Fruit fly (Drosophila melanogaster) whole organism, embryonic: ENCODE results near the gene TbCMF46.
A peak's percentile ranks its signal among the peaks of the same experiment; 100 is the strongest.

Source experiments
- Antp ChIP-seq: fragments of 200-800 bp; sonication (Bioruptor generic); optimal IDR thresholded peaks from 3 replicates; lab custom pipeline; 2016; ENCODE audit warnings: missing biosample characterization, missing genetic modification characterization
- CG10979 ChIP-seq: fragments of 200-800 bp; sonication (Bioruptor generic); optimal IDR thresholded peaks from 2 replicates; lab custom pipeline; 2018; ENCODE audit warnings: missing biosample characterization, mild to moderate bottlenecking, missing genetic modification characterization, moderate library complexity
- CG11456 ChIP-seq: fragments of 200-800 bp; sonication (Bioruptor generic); IDR thresholded peaks from 3 replicates; pipeline ENCODE4 v1.3.6; 2022; ENCODE audit warnings: missing biosample characterization, missing genetic modification characterization
- CG14441 ChIP-seq: fragments of 200-800 bp; sonication (Bioruptor generic); IDR thresholded peaks from 2 replicates; pipeline ENCODE4 v1.3.6; 2022; ENCODE audit warnings: missing biosample characterization, missing genetic modification characterization
- CG17186 ChIP-seq: fragments of 200-800 bp; sonication (Bioruptor generic); optimal IDR thresholded peaks from 3 replicates; lab custom pipeline; 2017; ENCODE audit warnings: missing biosample characterization, missing genetic modification reagents, missing genetic modification characterization
- CG18764 ChIP-seq: fragments of 200-800 bp; sonication (Bioruptor generic); optimal IDR thresholded peaks from 3 replicates; lab custom pipeline; 2016; ENCODE audit warnings: missing biosample characterization, missing genetic modification characterization
- CG33557 ChIP-seq: fragments of 200-800 bp; sonication (Bioruptor generic); optimal IDR thresholded peaks from 2 replicates; lab custom pipeline; 2019; ENCODE audit warnings: missing biosample characterization, mild to moderate bottlenecking, missing genetic modification characterization, moderate library complexity
- CG3726 ChIP-seq: fragments of 200-800 bp; sonication (Bioruptor generic); IDR thresholded peaks from 3 replicates; pipeline ENCODE4, ENCODE4 v1.3.6; 2022; ENCODE audit warnings: missing biosample characterization, missing genetic modification characterization
- CG3847 ChIP-seq: fragments of 200-800 bp; sonication (Bioruptor generic); IDR thresholded peaks from 2 replicates; pipeline ENCODE4 v1.3.6; 2022; ENCODE audit warnings: missing biosample characterization, missing genetic modification characterization
- CG6683 ChIP-seq: fragments of 200-800 bp; sonication (Bioruptor generic); optimal IDR thresholded peaks from 2 replicates; lab custom pipeline; 2017; ENCODE audit warnings: missing biosample characterization, mild to moderate bottlenecking, missing genetic modification characterization, missing genetic modification reagents
- CG6791 ChIP-seq: fragments of 200-800 bp; sonication (Bioruptor generic); IDR thresholded peaks from 3 replicates; pipeline ENCODE4 v1.3.6; 2022; ENCODE audit warnings: missing biosample characterization, missing genetic modification characterization; ENCODE audit not compliant: partially characterized antibody
- CG7987 ChIP-seq: fragments of 200-800 bp; sonication (Bioruptor generic); optimal IDR thresholded peaks from 2 replicates; lab custom pipeline; 2018; ENCODE audit warnings: missing biosample characterization, mild to moderate bottlenecking, missing genetic modification characterization, moderate library complexity
- CG8944 ChIP-seq: fragments of 200-800 bp; sonication (Bioruptor generic); optimal IDR thresholded peaks from 3 replicates; lab custom pipeline; 2016; ENCODE audit warnings: missing biosample characterization, missing genetic modification characterization
- CHES-1-like ChIP-seq: fragments of 200-800 bp; sonication (Bioruptor generic); optimal IDR thresholded peaks from 2 replicates; lab custom pipeline; 2016; ENCODE audit warnings: missing biosample characterization, missing genetic modification characterization
- CoRest ChIP-seq: fragments of 200-800 bp; sonication (Bioruptor generic); optimal IDR thresholded peaks from 3 replicates; lab custom pipeline; 2018; ENCODE audit warnings: missing biosample characterization, mild to moderate bottlenecking, missing genetic modification characterization, moderate library complexity
- D ChIP-seq, 2 experiments: fragments of 200-800 bp in 1 of 2; fragments of >200 bp in 1 of 2; sonication (Bioruptor generic) in 1 of 2; optimal IDR thresholded peaks; 2 replicates in 1 of 2; 3 replicates in 1 of 2; lab custom pipeline; 2017; ENCODE audit warnings: mild to moderate bottlenecking in 1 of 2, missing biosample characterization in 1 of 2, missing genetic modification characterization in 1 of 2, missing genetic modification reagents in 1 of 2
- Dref ChIP-seq: fragments of 200-800 bp; sonication (Bioruptor generic); IDR thresholded peaks from 2 replicates; pipeline ENCODE4 v1.3.6; 2022; ENCODE audit warnings: missing biosample characterization, missing genetic modification characterization
- HmgZ ChIP-seq: fragments of 200-800 bp; sonication (Bioruptor generic); optimal IDR thresholded peaks from 2 replicates; lab custom pipeline; 2018; ENCODE audit warnings: missing biosample characterization, mild to moderate bottlenecking, missing genetic modification characterization
- Hmr ChIP-seq: fragments of 200-800 bp; sonication (Bioruptor generic); optimal IDR thresholded peaks from 3 replicates; lab custom pipeline; 2017; ENCODE audit warnings: mild to moderate bottlenecking, missing biosample characterization, missing genetic modification reagents, missing genetic modification characterization
- Hr51 ChIP-seq, 2 experiments: fragments of 200-800 bp; sonication (Bioruptor generic); optimal IDR thresholded peaks; 2 replicates in 1 of 2; 3 replicates in 1 of 2; lab custom pipeline; 2016 to 2018; ENCODE audit warnings: missing biosample characterization in 2 of 2, missing genetic modification characterization in 2 of 2, mild to moderate bottlenecking in 1 of 2, moderate library complexity in 1 of 2
- Myb ChIP-seq: fragments of 200-800 bp; sonication (Bioruptor generic); optimal IDR thresholded peaks from 2 replicates; lab custom pipeline; 2016; ENCODE audit warnings: missing biosample characterization, missing genetic modification characterization
- Oaz ChIP-seq: fragments of 200-800 bp; sonication (Bioruptor generic); IDR thresholded peaks from 2 replicates; pipeline ENCODE4 v1.3.6; 2022; ENCODE audit warnings: missing biosample characterization, missing genetic modification characterization
- Opbp ChIP-seq: fragments of 200-800 bp; sonication (Bioruptor generic); IDR thresholded peaks from 3 replicates; pipeline ENCODE4 v1.3.6; 2022; ENCODE audit warnings: missing biosample characterization, missing genetic modification characterization; ENCODE audit not compliant: partially characterized antibody
- PHDP ChIP-seq: fragments of 200-800 bp; sonication (Bioruptor generic); optimal IDR thresholded peaks from 3 replicates; lab custom pipeline; 2018; ENCODE audit warnings: missing biosample characterization, mild to moderate bottlenecking, missing genetic modification characterization, moderate library complexity
- Rfx ChIP-seq: fragments of 200-800 bp; sonication (Bioruptor generic); IDR thresholded peaks from 2 replicates; pipeline ENCODE4 v1.3.6; 2022; ENCODE audit warnings: missing biosample characterization, missing genetic modification characterization
- Sry-δ ChIP-seq: fragments of 200-800 bp; sonication (Bioruptor generic); optimal IDR thresholded peaks from 2 replicates; lab custom pipeline; 2016; ENCODE audit warnings: missing biosample characterization, missing genetic modification characterization
- Tbp ChIP-seq: fragments of >200 bp; optimal IDR thresholded peaks from 2 replicates; lab custom pipeline; 2018; ENCODE audit warnings: missing biosample characterization, missing genetic modification characterization
- YL-1 ChIP-seq: fragments of 200-800 bp; sonication (Bioruptor generic); optimal IDR thresholded peaks from 3 replicates; lab custom pipeline; 2017; ENCODE audit warnings: missing biosample characterization, mild to moderate bottlenecking, missing genetic modification characterization
- ab ChIP-seq: fragments of 200-800 bp; sonication (Bioruptor generic); optimal IDR thresholded peaks from 2 replicates; lab custom pipeline; 2016; ENCODE audit warnings: missing biosample characterization, missing genetic modification characterization
- ara ChIP-seq: fragments of 200-800 bp; sonication (Bioruptor generic); IDR thresholded peaks from 2 replicates; pipeline ENCODE4 v1.3.6; 2022; ENCODE audit warnings: missing biosample characterization, missing genetic modification characterization
- bab2 ChIP-seq: fragments of 200-800 bp; sonication (Bioruptor generic); optimal IDR thresholded peaks from 2 replicates; lab custom pipeline; 2016; ENCODE audit warnings: missing biosample characterization, missing genetic modification characterization
- croc ChIP-seq: fragments of 200-800 bp; sonication (Bioruptor generic); conservative IDR thresholded peaks from 3 replicates; pipeline ENCODE4 v1.3.6; 2022; ENCODE audit warnings: missing biosample characterization, missing genetic modification characterization
- dmrt99B ChIP-seq: fragments of 200-800 bp; sonication (Bioruptor generic); optimal IDR thresholded peaks from 2 replicates; lab custom pipeline; 2018; ENCODE audit warnings: missing biosample characterization, mild to moderate bottlenecking, missing genetic modification characterization, moderate library complexity
- dysf ChIP-seq: fragments of 200-800 bp; sonication (Bioruptor generic); IDR thresholded peaks from 3 replicates; pipeline ENCODE4 v1.3.6; 2022; ENCODE audit warnings: missing biosample characterization, missing genetic modification characterization
- eyg ChIP-seq: fragments of 200-800 bp; sonication (Bioruptor generic); optimal IDR thresholded peaks from 3 replicates; lab custom pipeline; 2016; ENCODE audit warnings: missing biosample characterization, missing genetic modification characterization
- fu2 ChIP-seq: fragments of 200-800 bp; sonication (Bioruptor generic); optimal IDR thresholded peaks from 2 replicates; lab custom pipeline; 2016; ENCODE audit warnings: missing biosample characterization, missing genetic modification characterization
- gfzf ChIP-seq: fragments of 200-800 bp; sonication (Bioruptor generic); optimal IDR thresholded peaks from 2 replicates; lab custom pipeline; 2016; ENCODE audit warnings: missing biosample characterization, mild to moderate bottlenecking, missing genetic modification characterization, moderate library complexity
- gro ChIP-seq: fragments of 200-800 bp; sonication (Bioruptor generic); optimal IDR thresholded peaks from 2 replicates; lab custom pipeline; 2016; ENCODE audit warnings: missing biosample characterization, missing genetic modification characterization
- gsb-n ChIP-seq: fragments of 200-800 bp; sonication (Bioruptor generic); optimal IDR thresholded peaks from 3 replicates; lab custom pipeline; 2018; ENCODE audit warnings: missing biosample characterization, mild to moderate bottlenecking, missing genetic modification characterization
- hth ChIP-seq: fragments of >200 bp; optimal IDR thresholded peaks from 2 replicates; lab custom pipeline; 2017; ENCODE audit warnings: inconsistent platforms
- inv ChIP-seq: fragments of 200-800 bp; sonication (Bioruptor generic); IDR thresholded peaks from 2 replicates; pipeline ENCODE4 v1.3.6; 2022; ENCODE audit warnings: missing biosample characterization, missing genetic modification characterization; ENCODE audit not compliant: partially characterized antibody
- mirr ChIP-seq: fragments of 200-800 bp; sonication (Bioruptor generic); optimal IDR thresholded peaks from 3 replicates; lab custom pipeline; 2018; ENCODE audit warnings: missing biosample characterization, mild to moderate bottlenecking, missing genetic modification characterization
- pum ChIP-seq: fragments of 200-800 bp; sonication (Bioruptor generic); optimal IDR thresholded peaks from 2 replicates; lab custom pipeline; 2016; ENCODE audit warnings: missing biosample characterization, missing genetic modification characterization
- sd ChIP-seq: fragments of 200-800 bp; sonication (Bioruptor generic); optimal IDR thresholded peaks from 3 replicates; lab custom pipeline; 2018; ENCODE audit warnings: missing biosample characterization, mild to moderate bottlenecking, missing genetic modification characterization, moderate library complexity
- slou ChIP-seq: fragments of 200-800 bp; sonication (Bioruptor generic); optimal IDR thresholded peaks from 3 replicates; lab custom pipeline; 2016; ENCODE audit warnings: missing biosample characterization, missing genetic modification characterization
- unc-4 ChIP-seq: fragments of 200-800 bp; sonication (Bioruptor generic); IDR thresholded peaks from 2 replicates; pipeline ENCODE4 v1.3.6; 2022; ENCODE audit warnings: missing biosample characterization, missing genetic modification characterization; ENCODE audit not compliant: partially characterized antibody
- unpg ChIP-seq: fragments of 200-800 bp; sonication (Bioruptor generic); optimal IDR thresholded peaks from 3 replicates; lab custom pipeline; 2018; ENCODE audit warnings: missing biosample characterization, mild to moderate bottlenecking, missing genetic modification characterization, moderate library complexity
- yki ChIP-seq: fragments of >200 bp; optimal IDR thresholded peaks from 3 replicates; lab custom pipeline; 2018
- zf30C ChIP-seq: fragments of 200-800 bp; sonication (Bioruptor generic); optimal IDR thresholded peaks from 3 replicates; lab custom pipeline; 2018; ENCODE audit warnings: missing biosample characterization, mild to moderate bottlenecking, missing genetic modification characterization

TbCMF46 gene

dm6 chr2L:9966983-9967737 is 42.5 kb upstream of the TbCMF46 start, which contains the start of the genes Dref and RpL13 (continued):
- TF ChIP-seq dysf (GFP tag; lab: Robert Waterston, UW) (peak; percentile 73; the same call in 2 of the 3 replicates), gfzf (peak; percentile 47), Hr51 (GFP tag; optimal IDR thresholded peaks at IDR 0.05; lab: Kevin White, UChicago) (peak; percentile 81 to 88), Myb (peak; percentile 72), mirr (GFP tag; lab: Kevin White, UChicago) (peak; percentile 98), ara (GFP tag; lab: Robert Waterston, UW) (peak; percentile 75), CoRest (peak; percentile 76), CG7987 (GFP tag; lab: Kevin White, UChicago) (peak; percentile 99), fu2 (GFP tag; lab: Kevin White, UChicago) (peak; percentile 86), CG6791 (peak; percentile 69; the same call in 2 of the 3 replicates), ab (peak; percentile 17), CG8944 (GFP tag; lab: Kevin White, UChicago) (peak; percentile 51), Rfx (GFP tag; lab: Robert Waterston, UW) (peak; percentile 88), Sry-δ (GFP tag; lab: Kevin White, UChicago) (peak; percentile 92), YL-1 (GFP tag; lab: Kevin White, UChicago) (peak; percentile 100), unc-4 (GFP tag; lab: Robert Waterston, UW) (peak; percentile 73), CG3847 (peak; percentile 80), zf30C (GFP tag; lab: Kevin White, UChicago) (peak; percentile 63), CG33557 (peak; percentile 89), gsb-n (peak; percentile 88), PHDP (peak; percentile 90), sd (peak; percentile 66), Oaz (GFP tag; lab: Robert Waterston, UW) (peak; percentile 71), hth (lab: Kevin White, UChicago) (no peak), CG18764 (GFP tag; lab: Kevin White, UChicago) (peak; percentile 68), Antp (GFP tag; lab: Kevin White, UChicago) (peak; percentile 85), dmrt99B (tag; lab: Kevin White, UChicago) (peak; percentile 81), pum (GFP tag; lab: Kevin White, UChicago) (peak; percentile 67), slou (GFP tag; lab: Kevin White, UChicago) (peak; percentile 21), eyg (GFP tag; lab: Kevin White, UChicago) (peak; percentile 89), yki (lab: Kevin White, UChicago) (no peak), unpg (peak; percentile 82), CHES-1-like (GFP tag; lab: Kevin White, UChicago) (peak; percentile 90), CG10979 (tag; lab: Kevin White, UChicago) (peak; percentile 75), CG14441 (GFP tag; lab: Robert Waterston, UW) (peak; percentile 43), CG11456 (GFP tag; lab: Robert Waterston, UW) (peak; percentile 87), CG6683 (GFP tag; lab: Kevin White, UChicago) (peak; percentile 84), inv (GFP tag; lab: Robert Waterston, UW) (peak; percentile 76), D (optimal IDR thresholded peaks at IDR 0.05; lab: Kevin White, UChicago) (no peak), D (GFP tag; optimal IDR thresholded peaks at IDR 0.05; lab: Kevin White, UChicago) (peak; percentile 86), gro (peak; percentile 91), CG3726 (GFP tag; lab: Robert Waterston, UW) (peak; percentile 55; the same call in 1 of the 3 replicates), Tbp (GFP tag; lab: Kevin White, UChicago) (no peak), bab2 (GFP tag; lab: Kevin White, UChicago) (peak; percentile 69), Dref (GFP tag; lab: Robert Waterston, UW) (peak; percentile 81), Opbp (GFP tag; lab: Robert Waterston, UW) (peak; percentile 99), Hmr (peak; percentile 96), croc (GFP tag; lab: Robert Waterston, UW) (peak; percentile 20; the same call in 1 of the 3 replicates), CG17186 (GFP tag; lab: Kevin White, UChicago) (peak; percentile 89), HmgZ (peak; percentile 93)
